Worm (Caenorhabditis elegans): ENCODE data around the gene K02E11.10.

ce11 chrV:14254221-14254620 lies 13.3 kb upstream of the K02E11.10 start, which contains the start of gene K02E11.7:
- no peak for TF ChIP-seq flt-1 (GFP tag; IDR thresholded peaks at IDR 0.05)
- no peak for TF ChIP-seq pes-1 (GFP tag; IDR thresholded peaks at IDR 0.05)
- no peak for TF ChIP-seq aly-1 (tag; optimal IDR thresholded peaks at IDR 0.05)
- TF ChIP-seq ama-1 (optimal IDR thresholded peaks at IDR 0.05) = no peak
- TF ChIP-seq ets-7 (tag; optimal IDR thresholded peaks at IDR 0.05) = no peak
- TF ChIP-seq sea-1 (GFP tag; conservative IDR thresholded peaks at IDR 0.05) = no peak
- no peak for TF ChIP-seq hmg-4 (GFP tag; optimal IDR thresholded peaks at IDR 0.05)
- TF ChIP-seq hmbx-1 (tag; optimal IDR thresholded peaks at IDR 0.05) = no peak
- no peak for TF ChIP-seq tra-4 (tag; optimal IDR thresholded peaks at IDR 0.05)
- no peak for TF ChIP-seq B0310.2 (tag; optimal IDR thresholded peaks at IDR 0.05)
- no peak for TF ChIP-seq ceh-36 (tag; optimal IDR thresholded peaks at IDR 0.05)
